Worm (Caenorhabditis elegans) whole organism, L1 larva: ENCODE results near the gene ZK637.15.

ENCODE experiments used
- aha-1 ChIP-seq: fragments of 150-350 bp; optimal IDR thresholded peaks from 2 replicates; lab custom pipeline; 2014; ENCODE audit warnings: missing biosample characterization, missing genetic modification characterization
- aly-2 ChIP-seq: fragments of 150-350 bp; optimal IDR thresholded peaks from 2 replicates; lab custom pipeline; 2014; ENCODE audit warnings: missing biosample characterization, missing genetic modification characterization
- efl-1 ChIP-seq, 4 experiments: fragments of 150-350 bp; optimal IDR thresholded peaks in 3 of 4; peaks in 1 of 4; 1 replicate in 1 of 4; 2 replicates in 3 of 4; lab custom pipeline; 2014; ENCODE audit warnings: missing biosample characterization in 2 of 4, missing genetic modification characterization in 2 of 4, missing genetic modification reagents in 2 of 4
- efl-3 ChIP-seq: fragments of 200-800 bp; sonication (Bioruptor generic); optimal IDR thresholded peaks from 2 replicates; lab custom pipeline; 2018; ENCODE audit warnings: mild to moderate bottlenecking, missing genetic modification characterization, missing compliant biosample characterization
- fkh-4 ChIP-seq: sonication (generic microtip); optimal IDR thresholded peaks from 2 replicates; lab custom pipeline; 2016; ENCODE audit warnings: missing compliant biosample characterization, missing genetic modification characterization, borderline replicate concordance
- fkh-8 ChIP-seq: sonication (generic microtip); optimal IDR thresholded peaks from 2 replicates; lab custom pipeline; 2016; ENCODE audit warnings: mild to moderate bottlenecking, missing genetic modification characterization, missing compliant biosample characterization
- grh-1 ChIP-seq: fragments of 200-800 bp; sonication (Bioruptor generic); IDR thresholded peaks from 2 replicates; pipeline ENCODE4 v1.3.6; 2022; ENCODE audit warnings: missing genetic modification reagents, missing genetic modification characterization, missing compliant biosample characterization
- lin-13 ChIP-seq: fragments of 150-350 bp; optimal IDR thresholded peaks from 2 replicates; lab custom pipeline; 2014; ENCODE audit warnings: missing biosample characterization, missing genetic modification reagents, missing genetic modification characterization
- lin-15B ChIP-seq: fragments of 150-350 bp; sonication (generic microtip); optimal IDR thresholded peaks from 3 replicates; lab custom pipeline; 2014; ENCODE audit warnings: missing biosample characterization, missing genetic modification characterization
- lir-3 ChIP-seq: sonication (generic microtip); optimal IDR thresholded peaks from 2 replicates; lab custom pipeline; 2016; ENCODE audit warnings: mild to moderate bottlenecking, missing genetic modification characterization, moderate library complexity, missing compliant biosample characterization; ENCODE audit not compliant: poor library complexity
- mef-2 ChIP-seq: fragments of 150-350 bp; optimal IDR thresholded peaks from 2 replicates; lab custom pipeline; 2014; ENCODE audit warnings: missing biosample characterization, missing genetic modification characterization
- nhr-71 ChIP-seq: sonication (generic microtip); optimal IDR thresholded peaks from 2 replicates; lab custom pipeline; 2016; ENCODE audit warnings: mild to moderate bottlenecking, missing genetic modification characterization, moderate library complexity, missing compliant biosample characterization
- pag-3 ChIP-seq: sonication (generic microtip); optimal IDR thresholded peaks from 2 replicates; lab custom pipeline; 2017; ENCODE audit warnings: missing genetic modification characterization, mild to moderate bottlenecking, missing compliant biosample characterization, antibody characterized with exemption, borderline replicate concordance; ENCODE audit not compliant: insufficient read depth
- pqm-1 ChIP-seq: sonication (generic microtip); optimal IDR thresholded peaks from 3 replicates; lab custom pipeline; 2017; ENCODE audit warnings: missing biosample characterization, missing genetic modification characterization
- unc-30 ChIP-seq: sonication (generic microtip); optimal IDR thresholded peaks from 2 replicates; lab custom pipeline; 2017; ENCODE audit warnings: missing biosample characterization, missing genetic modification characterization
- xbp-1 ChIP-seq: sonication (generic microtip); optimal IDR thresholded peaks from 2 replicates; lab custom pipeline; 2016; ENCODE audit warnings: missing genetic modification characterization, missing compliant biosample characterization
- zag-1 ChIP-seq: fragments of 150-350 bp; optimal IDR thresholded peaks from 2 replicates; lab custom pipeline; 2014; ENCODE audit warnings: missing biosample characterization, missing genetic modification characterization

ZK637.15 gene

DNA sequence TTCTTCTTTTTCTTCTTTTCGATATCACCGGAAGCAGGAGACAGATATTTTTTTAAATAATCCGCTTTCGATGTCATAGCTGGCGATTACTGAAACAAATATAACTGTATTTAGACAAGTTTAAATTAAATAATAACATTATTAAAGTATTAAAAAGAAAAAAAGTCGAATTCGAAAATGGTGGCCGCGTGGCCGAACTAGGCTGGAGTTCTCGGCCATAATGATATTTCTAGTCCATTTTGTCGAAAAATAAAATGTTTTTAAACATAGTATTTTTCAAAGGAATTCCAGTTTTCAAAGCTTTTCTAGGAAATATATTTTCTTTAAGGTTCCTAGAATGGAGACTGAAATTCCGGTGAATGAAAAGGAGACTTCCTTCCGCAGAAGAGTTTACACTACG is 47.8 kb downstream of the ZK637.15 start, which contains the start of the genes bud-13 and rpap-2 (continued):
- no peak for TF ChIP-seq nhr-71 (tag; lab: Kevin White, UChicago)
- TF ChIP-seq mef-2 (tag; lab: Kevin White, UChicago): no peak
- TF ChIP-seq pag-3: no peak
- TF ChIP-seq efl-1 (optimal IDR thresholded peaks at IDR 0.05; lab: Kevin White, UChicago): no peak
- peak in 1 of 2 experiments; percentile 11 for TF ChIP-seq efl-1 (GFP tag; optimal IDR thresholded peaks at IDR 0.05 in 1 of 2; lab: Kevin White, UChicago)
- TF ChIP-seq lin-15B (tag; lab: Kevin White, UChicago): no peak
- no peak for TF ChIP-seq xbp-1
- TF ChIP-seq aha-1 (tag; lab: Kevin White, UChicago): no peak
- TF ChIP-seq lin-13 (GFP tag; lab: Kevin White, UChicago): no peak
- peak; percentile 27 for TF ChIP-seq lir-3 (tag; lab: Kevin White, UChicago)
- no peak for TF ChIP-seq zag-1
- no peak for TF ChIP-seq aly-2 (tag; lab: Kevin White, UChicago)
- TF ChIP-seq fkh-8 (tag; lab: Kevin White, UChicago): no peak
- TF ChIP-seq fkh-4 (tag; lab: Kevin White, UChicago): peak; percentile 32
- TF ChIP-seq efl-3: no peak
- TF ChIP-seq unc-30: no peak
- no peak for TF ChIP-seq grh-1 (GFP tag; lab: Robert Waterston, UW)
- TF ChIP-seq pqm-1: no peak
